Fruit fly (Drosophila melanogaster) whole organism, embryonic: Measurements from ENCODE around the gene CG43407.

ENCODE experiments used
- Bgb ChIP-seq: fragments of 200-800 bp; sonication (Bioruptor generic); IDR thresholded peaks from 2 replicates; pipeline ENCODE4 v1.3.6; 2022; ENCODE audit warnings: missing biosample characterization, missing genetic modification characterization; ENCODE audit not compliant: partially characterized antibody
- CG1024 ChIP-seq: fragments of 200-800 bp; sonication (Bioruptor generic); IDR thresholded peaks from 2 replicates; pipeline ENCODE4 v1.3.6; 2022; ENCODE audit warnings: missing biosample characterization, missing genetic modification characterization
- CG11504 ChIP-seq: fragments of 200-800 bp; sonication (Bioruptor generic); optimal IDR thresholded peaks from 3 replicates; lab custom pipeline; 2019; ENCODE audit warnings: missing biosample characterization, mild to moderate bottlenecking, missing genetic modification characterization, moderate library complexity
- CG11695 ChIP-seq: fragments of 200-800 bp; sonication (Bioruptor generic); IDR thresholded peaks from 3 replicates; pipeline ENCODE4 v1.3.6; 2022; ENCODE audit warnings: missing biosample characterization, missing genetic modification characterization
- CG12219 ChIP-seq: fragments of 200-800 bp; sonication (Bioruptor generic); optimal IDR thresholded peaks from 3 replicates; lab custom pipeline; 2018; ENCODE audit warnings: missing biosample characterization, mild to moderate bottlenecking, missing genetic modification characterization
- CG12236 ChIP-seq: fragments of 200-800 bp; sonication (Bioruptor generic); optimal IDR thresholded peaks from 2 replicates; lab custom pipeline; 2016; ENCODE audit warnings: missing biosample characterization, missing genetic modification characterization
- CG14050 ChIP-seq: fragments of 200-800 bp; sonication (Bioruptor generic); IDR thresholded peaks from 3 replicates; pipeline ENCODE4 v1.3.6; 2022; ENCODE audit warnings: missing biosample characterization, missing genetic modification characterization
- CG1647 ChIP-seq: fragments of 200-800 bp; sonication (Bioruptor generic); optimal IDR thresholded peaks from 3 replicates; lab custom pipeline; 2016; ENCODE audit warnings: missing biosample characterization, missing genetic modification characterization
- CG17385 ChIP-seq: fragments of 200-800 bp; sonication (Bioruptor generic); optimal IDR thresholded peaks from 3 replicates; lab custom pipeline; 2018; ENCODE audit warnings: missing biosample characterization, mild to moderate bottlenecking, missing genetic modification characterization
- CG17802 ChIP-seq: fragments of 200-800 bp; sonication (Bioruptor generic); optimal IDR thresholded peaks from 2 replicates; lab custom pipeline; 2018; ENCODE audit warnings: missing biosample characterization, mild to moderate bottlenecking, missing genetic modification characterization, moderate library complexity
- CG18011 ChIP-seq: fragments of 200-800 bp; sonication (Bioruptor generic); optimal IDR thresholded peaks from 2 replicates; lab custom pipeline; 2017; ENCODE audit warnings: missing biosample characterization, missing genetic modification characterization, mild to moderate bottlenecking, moderate library complexity, missing genotype
- CG2129 ChIP-seq: fragments of 200-800 bp; sonication (Bioruptor generic); IDR thresholded peaks from 2 replicates; pipeline ENCODE4 v1.3.6; 2022; ENCODE audit warnings: missing biosample characterization, missing genetic modification characterization; ENCODE audit not compliant: partially characterized antibody
- CG2202 ChIP-seq: fragments of 200-800 bp; sonication (Bioruptor generic); optimal IDR thresholded peaks from 2 replicates; lab custom pipeline; 2018; ENCODE audit warnings: missing biosample characterization, mild to moderate bottlenecking, missing genetic modification characterization
- CG30431 ChIP-seq: fragments of 200-800 bp; sonication (Bioruptor generic); optimal IDR thresholded peaks from 2 replicates; lab custom pipeline; 2017; ENCODE audit warnings: missing biosample characterization, missing genetic modification characterization
- CG4820 ChIP-seq: fragments of 200-800 bp; sonication (Bioruptor generic); optimal IDR thresholded peaks from 3 replicates; lab custom pipeline; 2016; ENCODE audit warnings: missing biosample characterization, missing genetic modification characterization
- CG6765 ChIP-seq: fragments of 200-800 bp; sonication (Bioruptor generic); optimal IDR thresholded peaks from 3 replicates; lab custom pipeline; 2017; ENCODE audit warnings: missing biosample characterization, mild to moderate bottlenecking, missing genetic modification characterization
- CG6813 ChIP-seq: fragments of 200-800 bp; sonication (Bioruptor generic); optimal IDR thresholded peaks from 2 replicates; lab custom pipeline; 2017; ENCODE audit warnings: missing biosample characterization, missing genetic modification characterization, mild to moderate bottlenecking, moderate library complexity, missing genetic modification reagents
- CG7556 ChIP-seq: fragments of 200-800 bp; sonication (Bioruptor generic); optimal IDR thresholded peaks from 2 replicates; lab custom pipeline; 2017; ENCODE audit warnings: missing biosample characterization, mild to moderate bottlenecking, missing genetic modification characterization
- Dip3 ChIP-seq: fragments of 200-800 bp; sonication (Bioruptor generic); optimal IDR thresholded peaks from 3 replicates; lab custom pipeline; 2016; ENCODE audit warnings: missing biosample characterization, missing genetic modification characterization
- GATAe ChIP-seq: fragments of 200-800 bp; sonication (Bioruptor generic); conservative IDR thresholded peaks from 2 replicates; pipeline ENCODE4 v1.3.6; 2022; ENCODE audit warnings: missing biosample characterization, missing genetic modification characterization
- HLH4C ChIP-seq: fragments of 200-800 bp; sonication (Bioruptor generic); IDR thresholded peaks from 3 replicates; pipeline ENCODE4 v1.3.6; 2022; ENCODE audit warnings: missing biosample characterization, missing genetic modification characterization; ENCODE audit not compliant: partially characterized antibody
- HmgZ ChIP-seq: fragments of 200-800 bp; sonication (Bioruptor generic); optimal IDR thresholded peaks from 2 replicates; lab custom pipeline; 2018; ENCODE audit warnings: missing biosample characterization, mild to moderate bottlenecking, missing genetic modification characterization
- Hmx ChIP-seq: fragments of 200-800 bp; sonication (Bioruptor generic); optimal IDR thresholded peaks from 2 replicates; lab custom pipeline; 2016; ENCODE audit warnings: missing biosample characterization, missing genetic modification characterization
- Lhr ChIP-seq: fragments of 200-800 bp; sonication (Bioruptor generic); optimal IDR thresholded peaks from 3 replicates; lab custom pipeline; 2017; ENCODE audit warnings: mild to moderate bottlenecking, missing biosample characterization, missing genetic modification reagents, missing genetic modification characterization
- Nf-YC ChIP-seq: fragments of 200-800 bp; optimal IDR thresholded peaks from 3 replicates; lab custom pipeline; 2019; ENCODE audit warnings: missing biosample characterization, mild to moderate bottlenecking, missing genetic modification characterization, moderate library complexity
- Poxn ChIP-seq: fragments of 200-800 bp; sonication (Bioruptor generic); IDR thresholded peaks from 2 replicates; pipeline ENCODE4 v1.3.6; 2022; ENCODE audit warnings: missing biosample characterization, missing genetic modification characterization
- Stat92E ChIP-seq, 3 experiments: fragments of >200 bp in 2 of 3; fragments of 200-800 bp in 1 of 3; sonication (Bioruptor generic) in 1 of 3; optimal IDR thresholded peaks; 2 replicates each; lab custom pipeline; 2017 to 2019; ENCODE audit warnings: missing biosample characterization in 3 of 3, missing genetic modification characterization in 3 of 3, mild to moderate bottlenecking in 1 of 3, moderate library complexity in 1 of 3
- ap ChIP-seq: fragments of 200-800 bp; sonication (Bioruptor generic); IDR thresholded peaks from 2 replicates; pipeline ENCODE4 v1.3.6; 2022; ENCODE audit warnings: missing biosample characterization, missing genetic modification characterization
- az2 ChIP-seq: fragments of 200-800 bp; sonication (Bioruptor generic); optimal IDR thresholded peaks from 3 replicates; lab custom pipeline; 2016; ENCODE audit warnings: missing biosample characterization, missing genetic modification characterization
- chinmo ChIP-seq: fragments of 200-800 bp; sonication (Bioruptor generic); IDR thresholded peaks from 4 replicates; pipeline ENCODE4 v1.3.6; 2022; ENCODE audit warnings: missing biosample characterization, missing genetic modification characterization; ENCODE audit not compliant: partially characterized antibody
- crc ChIP-seq: fragments of 200-800 bp; sonication (Bioruptor generic); optimal IDR thresholded peaks from 2 replicates; lab custom pipeline; 2016; ENCODE audit warnings: missing biosample characterization, missing genetic modification characterization
- dan ChIP-seq: fragments of 200-800 bp; sonication (Bioruptor generic); IDR thresholded peaks from 2 replicates; pipeline ENCODE4 v1.3.6; 2022; ENCODE audit warnings: missing biosample characterization, missing genetic modification characterization
- ewg ChIP-seq: fragments of 200-800 bp; sonication (Bioruptor generic); optimal IDR thresholded peaks from 3 replicates; lab custom pipeline; 2017; ENCODE audit warnings: mild to moderate bottlenecking, missing biosample characterization, missing genetic modification reagents, missing genetic modification characterization
- fd102C ChIP-seq: fragments of 200-800 bp; sonication (Bioruptor generic); optimal IDR thresholded peaks from 2 replicates; lab custom pipeline; 2018; ENCODE audit warnings: missing biosample characterization, mild to moderate bottlenecking, missing genetic modification characterization, moderate library complexity
- klu ChIP-seq: fragments of 200-800 bp; sonication (Bioruptor generic); IDR thresholded peaks from 2 replicates; pipeline ENCODE4 v1.3.6; 2022; ENCODE audit warnings: missing biosample characterization, missing genetic modification characterization
- kni ChIP-seq: fragments of 200-800 bp; sonication (Bioruptor generic); optimal IDR thresholded peaks from 3 replicates; lab custom pipeline; 2017; ENCODE audit warnings: mild to moderate bottlenecking, missing biosample characterization, missing genetic modification reagents, missing genetic modification characterization
- mam ChIP-seq: fragments of 200-800 bp; sonication (Bioruptor generic); optimal IDR thresholded peaks from 3 replicates; lab custom pipeline; 2016; ENCODE audit warnings: missing biosample characterization, missing genetic modification characterization
- mld ChIP-seq: fragments of 200-800 bp; sonication (Bioruptor generic); IDR thresholded peaks from 3 replicates; pipeline ENCODE4 v1.3.6; 2022; ENCODE audit warnings: missing biosample characterization, missing genetic modification characterization; ENCODE audit not compliant: partially characterized antibody
- otp ChIP-seq: fragments of 200-800 bp; sonication (Bioruptor generic); IDR thresholded peaks from 3 replicates; pipeline ENCODE4, ENCODE4 v1.3.6; 2022; ENCODE audit warnings: missing biosample characterization, missing genetic modification characterization
- ro ChIP-seq: fragments of 200-800 bp; sonication (Bioruptor generic); IDR thresholded peaks from 2 replicates; pipeline ENCODE4 v1.3.6; 2022; ENCODE audit warnings: missing biosample characterization, missing genetic modification characterization
- row ChIP-seq: fragments of 200-800 bp; sonication (Bioruptor generic); IDR thresholded peaks from 3 replicates; pipeline ENCODE4 v1.3.6; 2022; ENCODE audit warnings: missing biosample characterization, missing genetic modification characterization
- schlank ChIP-seq: fragments of 200-800 bp; sonication (Bioruptor generic); optimal IDR thresholded peaks from 2 replicates; lab custom pipeline; 2018; ENCODE audit warnings: missing biosample characterization, mild to moderate bottlenecking, missing genetic modification characterization
- sens-2 ChIP-seq: fragments of 200-800 bp; sonication (Bioruptor generic); IDR thresholded peaks from 2 replicates; pipeline ENCODE4 v1.3.6; 2022; ENCODE audit warnings: missing biosample characterization, missing genetic modification characterization
- sisA ChIP-seq: fragments of 200-800 bp; sonication (Bioruptor generic); IDR thresholded peaks from 2 replicates; pipeline ENCODE4 v1.3.6; 2022; ENCODE audit warnings: missing biosample characterization, missing genetic modification characterization
- sr ChIP-seq: fragments of 200-800 bp; sonication (Bioruptor generic); IDR thresholded peaks from 3 replicates; pipeline ENCODE4 v1.3.6; 2022; ENCODE audit warnings: missing biosample characterization, missing genetic modification characterization
- toy ChIP-seq: fragments of 200-800 bp; sonication (Bioruptor generic); IDR thresholded peaks from 2 replicates; pipeline ENCODE4 v1.3.6; 2022; ENCODE audit warnings: missing biosample characterization, missing genetic modification characterization
- trh ChIP-seq: fragments of 200-800 bp; sonication (Bioruptor generic); optimal IDR thresholded peaks from 2 replicates; lab custom pipeline; 2016; ENCODE audit warnings: missing biosample characterization, missing genetic modification characterization
- zen2 ChIP-seq: fragments of 200-800 bp; sonication (Bioruptor generic); IDR thresholded peaks from 3 replicates; pipeline ENCODE4 v1.3.6; 2022; ENCODE audit warnings: missing biosample characterization, missing genetic modification characterization; ENCODE audit not compliant: partially characterized antibody

CG43407 gene

DNA sequence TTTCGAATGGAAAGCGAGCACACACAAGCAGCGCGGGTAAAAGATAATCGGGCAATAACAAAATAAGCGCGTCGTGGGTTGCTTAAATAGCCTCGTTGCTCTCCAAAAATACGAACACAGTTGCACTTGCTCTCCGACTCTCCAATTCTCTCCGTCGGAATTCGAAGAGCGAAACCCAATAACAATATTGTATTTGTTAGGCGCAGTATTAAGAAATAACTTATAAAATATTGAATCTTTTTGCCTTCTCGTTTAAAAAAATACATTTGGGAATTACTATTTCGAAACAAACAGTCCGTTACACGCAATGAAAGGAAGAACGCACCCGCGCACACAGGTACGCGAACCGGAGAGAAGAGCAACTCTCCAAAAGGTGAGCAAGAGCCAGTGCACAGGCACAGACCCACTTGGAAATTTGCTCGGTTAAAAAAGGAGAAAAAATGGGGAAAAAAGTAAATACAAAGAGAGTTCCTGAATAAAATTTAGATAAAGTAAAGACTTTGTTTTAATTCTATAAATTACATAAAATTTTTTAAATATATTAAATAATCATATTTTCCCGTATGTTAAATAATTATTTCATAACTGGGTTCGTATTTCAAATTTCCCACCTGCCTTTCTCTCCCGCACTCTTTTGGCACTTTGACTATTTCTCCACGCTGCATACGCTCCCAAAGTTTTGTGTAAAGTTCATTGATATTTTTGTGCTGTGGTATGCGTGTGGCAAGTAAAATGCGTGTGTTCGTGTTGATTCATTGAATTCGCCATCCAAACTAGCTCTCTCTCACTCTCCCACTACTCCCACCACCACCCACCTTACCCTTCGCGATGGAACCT is 33.4 kb upstream of the CG43407 start, which contains the start of gene Mkp3 (continued):
- peak; percentile 48 for TF ChIP-seq Lhr (GFP tag; lab: Kevin White, UChicago)
- no peak for TF ChIP-seq CG2129 (GFP tag; lab: Robert Waterston, UW)
- no peak for TF ChIP-seq HLH4C (GFP tag; lab: Robert Waterston, UW)
- TF ChIP-seq Nf-YC (tag; lab: Kevin White, UChicago), result peak; percentile 83
- peak; percentile 80 for TF ChIP-seq CG18011 (GFP tag; lab: Kevin White, UChicago)
- TF ChIP-seq trh (GFP tag; lab: Kevin White, UChicago), result peak; percentile 66
- TF ChIP-seq mld (GFP tag; lab: Robert Waterston, UW), result no peak
- TF ChIP-seq kni, result no peak
- TF ChIP-seq CG14050 (GFP tag; lab: Robert Waterston, UW), result peak; percentile 83
- peak; percentile 79 for TF ChIP-seq sisA (GFP tag; lab: Robert Waterston, UW)
- TF ChIP-seq CG6765 (GFP tag; lab: Kevin White, UChicago), result peak; percentile 89
- TF ChIP-seq toy (GFP tag; lab: Robert Waterston, UW), result peak; percentile 83
- TF ChIP-seq HmgZ (tag; lab: Kevin White, UChicago), result peak; percentile 91
- no peak for TF ChIP-seq Hmx (GFP tag; lab: Kevin White, UChicago)
- TF ChIP-seq CG12219, result peak; percentile 82
- peak; percentile 85 for TF ChIP-seq CG17385 (GFP tag; lab: Kevin White, UChicago)
- TF ChIP-seq CG30431 (GFP tag; lab: Kevin White, UChicago), result peak; percentile 44
- no peak for TF ChIP-seq zen2
- TF ChIP-seq schlank (tag; lab: Kevin White, UChicago), result peak; percentile 66
- no peak for TF ChIP-seq crc (GFP tag; lab: Kevin White, UChicago)
- TF ChIP-seq CG6813 (GFP tag; lab: Kevin White, UChicago), result peak; percentile 93
- TF ChIP-seq chinmo (GFP tag; lab: Robert Waterston, UW), result peak; percentile 82; the same call in 2 of the 4 replicates
- TF ChIP-seq ap, result peak; percentile 76
- peak; percentile 91 for TF ChIP-seq CG11504 (tag; lab: Kevin White, UChicago)
- peak; percentile 96 for TF ChIP-seq CG7556
- TF ChIP-seq CG1647 (GFP tag; lab: Kevin White, UChicago), result no peak
- TF ChIP-seq klu (GFP tag; lab: Robert Waterston, UW), result no peak; the same call in none of the 2 replicates
- peak; percentile 55 for TF ChIP-seq CG2202 (tag; lab: Kevin White, UChicago)
- TF ChIP-seq CG17802, result no peak
- TF ChIP-seq GATAe (GFP tag; lab: Robert Waterston, UW), result peak; percentile 55
- TF ChIP-seq sens-2 (GFP tag; lab: Robert Waterston, UW), result no peak
- TF ChIP-seq Bgb (GFP tag; lab: Robert Waterston, UW), result peak; percentile 44; the same call in 1 of the 2 replicates
- peak; percentile 63 for TF ChIP-seq CG4820
- TF ChIP-seq dan, result no peak
- TF ChIP-seq ro, result peak; percentile 33; the same call in 1 of the 2 replicates
- no peak for TF ChIP-seq Stat92E (GFP tag; optimal IDR thresholded peaks at IDR 0.05; lab: Kevin White, UChicago)
- TF ChIP-seq mam (GFP tag; lab: Kevin White, UChicago), result peak; percentile 31
- TF ChIP-seq otp, result peak; percentile 47; the same call in 1 of the 3 replicates
- no peak for TF ChIP-seq Dip3 (GFP tag; lab: Kevin White, UChicago)
- peak; percentile 96 for TF ChIP-seq CG11695 (GFP tag; lab: Robert Waterston, UW)
- no peak for TF ChIP-seq CG12236 (GFP tag; lab: Kevin White, UChicago)
- TF ChIP-seq ewg (GFP tag; lab: Kevin White, UChicago), result peak; percentile 51
- TF ChIP-seq sr, result peak; percentile 31; the same call in 1 of the 3 replicates
- TF ChIP-seq CG1024, result peak; percentile 43; the same call in 1 of the 2 replicates
- TF ChIP-seq az2, result peak; percentile 75
- peak; percentile 97 for TF ChIP-seq row (GFP tag; lab: Robert Waterston, UW)
- peak; percentile 65 for TF ChIP-seq Poxn (GFP tag; lab: Robert Waterston, UW)
- no peak for TF ChIP-seq fd102C (GFP tag; lab: Kevin White, UChicago)
